Fruit fly (Drosophila melanogaster): ENCODE measurements around the gene CG8578.

DNA sequence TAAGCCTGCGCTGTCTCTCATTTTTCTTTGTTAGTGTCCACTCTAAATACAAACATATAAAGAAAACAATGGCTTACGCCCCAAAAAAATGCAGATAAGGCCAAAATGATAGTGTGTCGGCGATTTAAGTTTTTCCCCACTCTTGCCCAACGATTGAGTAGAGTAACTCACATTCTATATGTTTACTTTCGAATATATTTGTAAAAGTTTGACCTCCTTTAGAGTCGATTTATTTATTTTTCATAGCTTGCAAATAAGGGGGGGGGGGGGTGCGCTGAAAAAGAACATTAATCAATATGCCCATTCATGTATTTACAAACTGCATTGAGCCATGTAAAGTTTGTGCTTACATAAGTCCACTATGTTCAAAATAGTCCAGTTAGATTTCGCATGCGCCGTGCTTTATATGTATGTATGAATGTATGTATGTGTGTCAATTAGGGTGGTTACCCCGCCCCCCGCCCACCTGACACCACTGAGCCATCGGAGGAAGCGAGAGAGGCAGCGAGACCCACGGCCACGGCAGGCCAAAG is 49.5 kb downstream of the CG8578 start:
- TF ChIP-seq CG15011 (GFP tag; optimal IDR thresholded peaks at IDR 0.05), result no peak
- no peak for TF ChIP-seq D (optimal IDR thresholded peaks at IDR 0.05)
- no peak for TF ChIP-seq D (GFP tag; optimal IDR thresholded peaks at IDR 0.05)
- TF ChIP-seq Adf1 (GFP tag; IDR thresholded peaks at IDR 0.05), result no peak
- TF ChIP-seq wdn (GFP tag; IDR thresholded peaks at IDR 0.05), result no peak
- TF ChIP-seq vfl (GFP tag; optimal IDR thresholded peaks at IDR 0.05), result no peak
- no peak for TF ChIP-seq btn (GFP tag; optimal IDR thresholded peaks at IDR 0.05)
- TF ChIP-seq al (GFP tag; IDR thresholded peaks at IDR 0.05), result no peak
- no peak for TF ChIP-seq TFAM (GFP tag; optimal IDR thresholded peaks at IDR 0.05)
- no peak for TF ChIP-seq Sry-δ (GFP tag; optimal IDR thresholded peaks at IDR 0.05)
- TF ChIP-seq gsb-n (tag; optimal IDR thresholded peaks at IDR 0.05), result no peak
- no peak for TF ChIP-seq Optix (GFP tag; IDR thresholded peaks at IDR 0.05)

All from whole organism, embryonic.